Worm (Caenorhabditis elegans): ENCODE results near the gene Y53G8AR.5.

Gene Y53G8AR.5

DNA sequence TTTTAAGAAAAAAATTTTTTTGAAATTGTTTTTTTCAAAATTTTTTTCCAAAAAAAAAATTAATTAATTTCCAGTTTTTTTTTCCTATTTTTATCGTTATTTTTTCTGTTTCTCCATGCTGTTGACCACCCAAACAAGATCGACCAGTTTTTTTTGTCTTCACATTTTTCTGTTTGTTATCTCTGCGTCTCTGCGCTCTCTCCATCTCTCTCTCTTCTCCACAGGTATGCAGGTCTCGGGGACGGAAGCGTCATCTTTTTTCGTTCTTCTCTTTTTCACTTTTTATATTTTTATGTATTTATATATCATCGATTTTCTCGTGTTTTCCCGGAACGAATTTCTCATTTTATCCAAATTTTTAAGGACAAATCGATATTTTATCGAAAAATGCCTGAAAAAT lies 11.7 kb downstream of the Y53G8AR.5 start (continued):
- TF ChIP-seq D1046.2 (GFP tag; IDR thresholded peaks at IDR 0.05) (no peak), ztf-7 (tag; optimal IDR thresholded peaks at IDR 0.05) (no peak), skn-1 (tag; optimal IDR thresholded peaks at IDR 0.05) (no peak), mep-1 (tag; optimal IDR thresholded peaks at IDR 0.05) (peak; percentile 1), nhr-42 (GFP tag; IDR thresholded peaks at IDR 0.05) (no peak), daf-16 (GFP tag; optimal IDR thresholded peaks at IDR 0.05) (no peak), daf-16 (tag; optimal IDR thresholded peaks at IDR 0.05) (peak; percentile 40), ces-1 (GFP tag; optimal IDR thresholded peaks at IDR 0.05) (no peak), nhr-6 (tag; optimal IDR thresholded peaks at IDR 0.05) (peak; percentile 49), hlh-30 (tag; optimal IDR thresholded peaks at IDR 0.05; ENCODE audit: insufficient read depth) (peak; percentile 54), T26A8.4 (GFP tag; IDR thresholded peaks at IDR 0.05) (no peak), mdl-1 (tag; optimal IDR thresholded peaks at IDR 0.05) (peak in 1 of 2 experiments; percentile 26), spr-3 (GFP tag; optimal IDR thresholded peaks at IDR 0.05) (no peak), nhr-76 (tag; optimal IDR thresholded peaks at IDR 0.05) (no peak), mxl-3 (GFP tag; optimal IDR thresholded peaks at IDR 0.05) (no peak), nhr-28 (tag; optimal IDR thresholded peaks at IDR 0.05) (peak; percentile 37), nhr-111 (GFP tag; optimal IDR thresholded peaks at IDR 0.05) (no peak)

DNA sequence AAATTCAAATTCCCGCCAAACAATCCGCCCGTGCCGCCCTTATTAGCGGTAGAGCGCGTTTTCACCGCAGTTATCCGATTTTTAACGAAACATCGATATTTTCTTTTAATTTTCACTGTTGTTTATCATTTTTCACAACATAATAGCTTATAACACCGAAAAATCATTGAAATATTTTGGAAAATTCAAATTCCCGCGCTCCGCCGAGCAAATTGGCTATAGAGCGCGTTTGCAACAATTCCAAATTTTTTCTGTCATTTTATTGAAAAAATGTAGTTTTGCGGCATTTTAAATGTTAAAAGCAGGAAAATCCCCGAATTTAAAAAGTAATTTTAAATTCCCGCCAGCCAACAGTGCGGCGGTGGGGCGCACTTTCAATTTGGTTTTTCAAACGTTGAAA lies 12.4 kb downstream of the Y53G8AR.5 start:
- TF ChIP-seq lin-38 (GFP tag; IDR thresholded peaks at IDR 0.05) (peak; percentile 77), T26A8.4 (GFP tag; IDR thresholded peaks at IDR 0.05) (no peak)

DNA sequence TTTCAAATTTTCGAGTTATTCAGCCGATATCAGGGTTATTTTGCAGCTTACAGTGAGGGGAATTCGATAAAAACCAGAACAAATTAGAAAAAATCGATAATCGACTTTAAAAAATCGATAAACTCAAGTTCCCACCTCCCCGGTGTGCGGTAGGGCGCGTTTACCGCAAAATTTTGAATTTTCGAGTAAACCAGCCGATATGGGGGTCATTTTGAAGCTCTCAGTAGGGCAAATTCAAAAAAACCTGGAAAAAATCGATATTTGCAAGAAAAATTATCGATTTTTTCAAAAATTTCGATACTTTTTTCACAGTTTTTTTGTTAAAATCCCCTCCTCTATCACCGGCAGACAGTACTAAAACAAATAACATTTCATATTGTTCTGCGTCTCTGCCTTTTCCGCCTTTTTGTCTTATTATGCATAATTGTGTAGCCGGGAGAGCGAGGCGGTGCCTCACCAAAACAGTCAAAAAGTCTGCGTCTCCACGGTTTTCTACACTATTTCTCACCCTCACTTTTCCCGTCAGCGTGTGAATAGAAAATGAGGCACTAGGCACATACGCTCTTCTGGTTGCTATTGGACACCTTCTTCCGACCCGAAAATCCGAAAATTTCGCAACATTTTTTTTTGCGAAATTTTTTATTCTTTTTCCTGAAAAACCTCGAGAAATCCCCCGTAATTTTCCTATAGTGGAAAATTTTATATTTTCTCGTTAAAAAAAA lies 13.8 kb downstream of the Y53G8AR.5 start, which contains the start of gene ral-1:
Gene ral-1 (plus strand): TSS at position 435 of the 722 bp plus-strand sequence.
- TF ChIP-seq dpl-1 (GFP tag; optimal IDR thresholded peaks at IDR 0.05) (peak; percentile 3), hlh-11 (tag; optimal IDR thresholded peaks at IDR 0.05) (peak; percentile 3), vab-7 (GFP tag; IDR thresholded peaks at IDR 0.05) (no peak), nhr-6 (tag; optimal IDR thresholded peaks at IDR 0.05) (peak; percentile 53), mes-2 (tag; optimal IDR thresholded peaks at IDR 0.05; ENCODE audit: poor library complexity, severe bottlenecking) (peak; percentile 12), dve-1 (tag; optimal IDR thresholded peaks at IDR 0.05; ENCODE audit: insufficient read depth) (peak; percentile 46), jun-1 (tag; optimal IDR thresholded peaks at IDR 0.05) (no peak), ceh-28 (tag; optimal IDR thresholded peaks at IDR 0.05) (peak; percentile 85), pqm-1 (tag; optimal IDR thresholded peaks at IDR 0.05) (no peak), madf-9 (GFP tag; conservative IDR thresholded peaks at IDR 0.05) (no peak), nhr-102 (tag; optimal IDR thresholded peaks at IDR 0.05) (no peak), lsy-2 (tag; optimal IDR thresholded peaks at IDR 0.05) (peak in 1 of 2 experiments; percentile 26), nhr-28 (tag; optimal IDR thresholded peaks at IDR 0.05) (peak; percentile 11), zag-1 (tag; optimal IDR thresholded peaks at IDR 0.05) (no peak), cey-2 (tag; optimal IDR thresholded peaks at IDR 0.05; ENCODE audit: borderline replicate concordance, insufficient read depth) (no peak)

DNA sequence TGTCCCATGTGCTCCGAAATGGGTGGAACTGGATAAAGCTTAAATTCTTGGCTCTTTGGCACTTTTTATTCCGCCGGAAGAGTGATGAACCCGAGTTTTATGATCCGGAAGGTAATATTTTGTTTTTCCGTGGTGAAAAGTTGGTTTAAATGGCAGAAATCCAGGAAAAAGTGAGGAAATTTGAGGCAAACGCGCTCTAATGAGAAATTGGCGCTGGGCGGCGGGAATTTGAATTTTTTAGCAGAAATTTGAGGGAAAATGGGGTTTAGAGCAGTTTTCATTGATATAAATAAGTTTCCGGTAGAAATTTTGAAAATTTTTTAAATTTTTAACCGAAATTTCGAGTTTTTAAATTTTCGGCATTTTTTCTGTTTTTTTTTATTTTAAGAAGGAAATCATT lies 14.4 kb downstream of the Y53G8AR.5 start:
- TF ChIP-seq nhr-28 (tag; optimal IDR thresholded peaks at IDR 0.05): no peak
- peak; percentile 68 for TF ChIP-seq lin-38 (GFP tag; IDR thresholded peaks at IDR 0.05)

DNA sequence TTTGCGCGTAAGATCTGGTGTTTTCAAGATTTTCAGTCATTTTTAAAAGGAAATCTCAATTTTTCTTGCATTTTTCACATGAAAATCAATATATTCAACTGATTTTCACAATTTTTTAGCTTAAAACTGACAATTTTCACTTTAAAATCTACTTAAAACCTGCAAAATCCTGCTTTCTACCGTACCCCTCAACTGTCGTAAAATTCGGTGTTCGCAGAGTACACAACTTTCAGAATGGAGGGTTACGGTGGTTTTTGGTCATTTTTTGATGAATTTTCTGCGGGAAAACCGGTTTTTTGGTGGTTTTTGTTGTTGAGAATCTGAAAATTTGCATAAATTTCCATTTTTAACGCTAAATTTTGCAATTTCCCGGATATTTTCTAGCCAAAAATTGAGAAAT lies 14.9 kb downstream of the Y53G8AR.5 start:
- TF ChIP-seq lsy-2 (tag; optimal IDR thresholded peaks at IDR 0.05): peak in 1 of 2 experiments; percentile 77
- TF ChIP-seq R02D3.7 (tag; optimal IDR thresholded peaks at IDR 0.05): no peak

Measured in whole organism, L4 larva.